Fruit fly (Drosophila melanogaster) whole organism, embryonic: ENCODE measurements around the gene gish.
A peak's percentile ranks its signal among the peaks of the same experiment; 100 is the strongest.

Experiments used
- BEAF-32 ChIP-seq: fragments of 200-800 bp; sonication (Bioruptor generic); optimal IDR thresholded peaks from 3 replicates; lab custom pipeline; 2017; ENCODE audit warnings: missing biosample characterization, missing genetic modification characterization, mild to moderate bottlenecking, moderate library complexity, missing genetic modification reagents
- CG10543 ChIP-seq: fragments of 200-800 bp; sonication (Bioruptor generic); optimal IDR thresholded peaks from 3 replicates; lab custom pipeline; 2017; ENCODE audit warnings: missing biosample characterization, mild to moderate bottlenecking, missing genetic modification characterization, moderate library complexity
- CG10565 ChIP-seq: fragments of 200-800 bp; sonication (Bioruptor generic); optimal IDR thresholded peaks from 3 replicates; lab custom pipeline; 2016; ENCODE audit warnings: missing biosample characterization, mild to moderate bottlenecking, missing genetic modification characterization
- CG12659 ChIP-seq: fragments of 200-800 bp; sonication (Bioruptor generic); optimal IDR thresholded peaks from 3 replicates; lab custom pipeline; 2017; ENCODE audit warnings: mild to moderate bottlenecking, missing biosample characterization, missing genetic modification reagents, missing genetic modification characterization
- CG14667 ChIP-seq: fragments of 200-800 bp; sonication (Bioruptor generic); IDR thresholded peaks from 2 replicates; pipeline ENCODE4 v1.3.6; 2022; ENCODE audit warnings: missing biosample characterization, missing genetic modification characterization
- CG17359 ChIP-seq: fragments of 200-800 bp; sonication (Bioruptor generic); optimal IDR thresholded peaks from 3 replicates; lab custom pipeline; 2018; ENCODE audit warnings: missing biosample characterization, mild to moderate bottlenecking, missing genetic modification characterization, moderate library complexity
- CG17361 ChIP-seq: fragments of 200-800 bp; sonication (Bioruptor generic); IDR thresholded peaks from 3 replicates; pipeline ENCODE4 v1.3.6; 2022; ENCODE audit warnings: missing biosample characterization, missing genetic modification characterization
- CG2678 ChIP-seq: fragments of 200-800 bp; sonication (Bioruptor generic); optimal IDR thresholded peaks from 3 replicates; lab custom pipeline; 2019; ENCODE audit warnings: missing biosample characterization, mild to moderate bottlenecking, missing genetic modification characterization, moderate library complexity
- CG2875 ChIP-seq: fragments of 200-800 bp; sonication (Bioruptor generic); optimal IDR thresholded peaks from 2 replicates; lab custom pipeline; 2017; ENCODE audit warnings: missing biosample characterization, mild to moderate bottlenecking, missing genetic modification characterization, missing genetic modification reagents
- CG3281 ChIP-seq: fragments of 200-800 bp; sonication (Bioruptor generic); optimal IDR thresholded peaks from 3 replicates; lab custom pipeline; 2017; ENCODE audit warnings: missing biosample characterization, mild to moderate bottlenecking, missing genetic modification characterization
- CG3838 ChIP-seq: fragments of 200-800 bp; sonication (Bioruptor generic); optimal IDR thresholded peaks from 3 replicates; lab custom pipeline; 2016; ENCODE audit warnings: missing biosample characterization, missing genetic modification characterization
- CG6654 ChIP-seq: fragments of 200-800 bp; sonication (Bioruptor generic); optimal IDR thresholded peaks from 2 replicates; lab custom pipeline; 2017; ENCODE audit warnings: missing biosample characterization, mild to moderate bottlenecking, missing genetic modification characterization
- Dll ChIP-seq: fragments of 200-800 bp; sonication (Bioruptor generic); IDR thresholded peaks from 4 replicates; pipeline ENCODE4 v1.3.6; 2022; ENCODE audit warnings: missing biosample characterization, missing genetic modification characterization; ENCODE audit not compliant: partially characterized antibody
- Dref ChIP-seq: fragments of 200-800 bp; sonication (Bioruptor generic); IDR thresholded peaks from 2 replicates; pipeline ENCODE4 v1.3.6; 2022; ENCODE audit warnings: missing biosample characterization, missing genetic modification characterization
- HHEX ChIP-seq: fragments of 200-800 bp; sonication (Bioruptor generic); optimal IDR thresholded peaks from 3 replicates; lab custom pipeline; 2017; ENCODE audit warnings: missing biosample characterization, mild to moderate bottlenecking, missing genetic modification characterization, missing genetic modification reagents
- Hand ChIP-seq: fragments of 200-800 bp; sonication (Bioruptor generic); optimal IDR thresholded peaks from 2 replicates; lab custom pipeline; 2017; ENCODE audit warnings: mild to moderate bottlenecking, missing biosample characterization, missing genetic modification reagents, missing genetic modification characterization
- Hey ChIP-seq: fragments of 200-800 bp; sonication (Bioruptor generic); optimal IDR thresholded peaks from 3 replicates; lab custom pipeline; 2018; ENCODE audit warnings: missing biosample characterization, mild to moderate bottlenecking, missing genetic modification characterization
- HmgZ ChIP-seq: fragments of 200-800 bp; sonication (Bioruptor generic); optimal IDR thresholded peaks from 2 replicates; lab custom pipeline; 2018; ENCODE audit warnings: missing biosample characterization, mild to moderate bottlenecking, missing genetic modification characterization
- Hmx ChIP-seq: fragments of 200-800 bp; sonication (Bioruptor generic); optimal IDR thresholded peaks from 2 replicates; lab custom pipeline; 2016; ENCODE audit warnings: missing biosample characterization, missing genetic modification characterization
- MBD-R2 ChIP-seq: fragments of 200-800 bp; sonication (Bioruptor generic); IDR thresholded peaks from 2 replicates; pipeline ENCODE4 v1.3.6; 2022; ENCODE audit warnings: missing biosample characterization, missing genetic modification characterization
- MESR4 ChIP-seq: fragments of 200-800 bp; sonication (Bioruptor generic); optimal IDR thresholded peaks from 2 replicates; lab custom pipeline; 2018; ENCODE audit warnings: missing biosample characterization, mild to moderate bottlenecking, missing genetic modification characterization, moderate library complexity
- NK7.1 ChIP-seq: fragments of 200-800 bp; sonication (Bioruptor generic); optimal IDR thresholded peaks from 3 replicates; lab custom pipeline; 2016; ENCODE audit warnings: missing biosample characterization, missing genetic modification characterization
- Opbp ChIP-seq: fragments of 200-800 bp; sonication (Bioruptor generic); IDR thresholded peaks from 3 replicates; pipeline ENCODE4 v1.3.6; 2022; ENCODE audit warnings: missing biosample characterization, missing genetic modification characterization; ENCODE audit not compliant: partially characterized antibody
- Trl ChIP-seq, 3 experiments: fragments of >200 bp in 2 of 3; fragments of 200-800 bp in 1 of 3; sonication (Bioruptor generic) in 1 of 3; optimal IDR thresholded peaks; 2 replicates in 1 of 3; 3 replicates in 2 of 3; lab custom pipeline; 2016 to 2017; ENCODE audit warnings: missing biosample characterization in 1 of 3, missing genetic modification characterization in 1 of 3
- Vsx1 ChIP-seq: fragments of 200-800 bp; sonication (Bioruptor generic); optimal IDR thresholded peaks from 2 replicates; lab custom pipeline; 2017; ENCODE audit warnings: missing biosample characterization, mild to moderate bottlenecking, missing genetic modification characterization, missing genetic modification reagents
- ac ChIP-seq: fragments of 200-800 bp; sonication (Bioruptor generic); optimal IDR thresholded peaks from 3 replicates; lab custom pipeline; 2017; ENCODE audit warnings: missing biosample characterization, mild to moderate bottlenecking, missing genetic modification characterization
- bsh ChIP-seq, 2 experiments: fragments of 200-800 bp; sonication (Bioruptor generic); optimal IDR thresholded peaks; 2 replicates each; lab custom pipeline; 2017 to 2018; ENCODE audit warnings: mild to moderate bottlenecking in 2 of 2, missing biosample characterization in 2 of 2, missing genetic modification characterization in 2 of 2, moderate library complexity in 1 of 2
- cg ChIP-seq: fragments of 200-800 bp; sonication (Bioruptor generic); optimal IDR thresholded peaks from 3 replicates; lab custom pipeline; 2019; ENCODE audit warnings: missing biosample characterization, mild to moderate bottlenecking, missing genetic modification characterization, moderate library complexity
- chm ChIP-seq: fragments of 200-800 bp; sonication (Bioruptor generic); IDR thresholded peaks from 2 replicates; pipeline ENCODE4 v1.3.6; 2022; ENCODE audit warnings: missing biosample characterization, missing genetic modification characterization
- crol ChIP-seq: fragments of 200-800 bp; sonication (Bioruptor generic); IDR thresholded peaks from 2 replicates; pipeline ENCODE4 v1.3.6; 2022; ENCODE audit warnings: missing biosample characterization, missing genetic modification characterization
- gcm ChIP-seq: fragments of 200-800 bp; sonication (Bioruptor generic); optimal IDR thresholded peaks from 2 replicates; lab custom pipeline; 2019; ENCODE audit warnings: missing biosample characterization, mild to moderate bottlenecking, missing genetic modification characterization, moderate library complexity
- gfzf ChIP-seq: fragments of 200-800 bp; sonication (Bioruptor generic); optimal IDR thresholded peaks from 2 replicates; lab custom pipeline; 2016; ENCODE audit warnings: missing biosample characterization, mild to moderate bottlenecking, missing genetic modification characterization, moderate library complexity
- grau ChIP-seq: fragments of 200-800 bp; optimal IDR thresholded peaks from 3 replicates; lab custom pipeline; 2019; ENCODE audit warnings: missing biosample characterization, mild to moderate bottlenecking, missing genetic modification characterization, moderate library complexity
- hbn ChIP-seq: fragments of 200-800 bp; sonication (Bioruptor generic); IDR thresholded peaks from 2 replicates; pipeline ENCODE4 v1.3.6; 2022; ENCODE audit warnings: missing biosample characterization, missing genetic modification characterization; ENCODE audit not compliant: partially characterized antibody
- jigr1 ChIP-seq: fragments of 200-800 bp; sonication (Bioruptor generic); IDR thresholded peaks from 3 replicates; pipeline ENCODE4 v1.3.6; 2022; ENCODE audit warnings: missing biosample characterization, missing genetic modification characterization
- kay ChIP-seq: fragments of 200-800 bp; sonication (Bioruptor generic); optimal IDR thresholded peaks from 2 replicates; lab custom pipeline; 2016; ENCODE audit warnings: missing biosample characterization, missing genetic modification characterization
- mirr ChIP-seq: fragments of 200-800 bp; sonication (Bioruptor generic); optimal IDR thresholded peaks from 3 replicates; lab custom pipeline; 2018; ENCODE audit warnings: missing biosample characterization, mild to moderate bottlenecking, missing genetic modification characterization
- nau ChIP-seq: fragments of 200-800 bp; sonication (Bioruptor generic); optimal IDR thresholded peaks from 3 replicates; lab custom pipeline; 2017; ENCODE audit warnings: missing biosample characterization, mild to moderate bottlenecking, missing genetic modification characterization, missing genetic modification reagents
- prd ChIP-seq, 3 experiments: fragments of >200 bp in 2 of 3; fragments of 200-800 bp in 1 of 3; sonication (Bioruptor generic) in 1 of 3; optimal IDR thresholded peaks in 2 of 3; IDR thresholded peaks in 1 of 3; 2 replicates in 2 of 3; 3 replicates in 1 of 3; pipeline versions ENCODE4 v1.3.6 to Lab custom; 2017 to 2022; ENCODE audit warnings: missing biosample characterization in 1 of 3, missing genetic modification characterization in 1 of 3
- pzg ChIP-seq: fragments of 200-800 bp; sonication (Bioruptor generic); optimal IDR thresholded peaks from 3 replicates; lab custom pipeline; 2018; ENCODE audit warnings: missing biosample characterization, mild to moderate bottlenecking, missing genetic modification characterization, moderate library complexity
- schlank ChIP-seq: fragments of 200-800 bp; sonication (Bioruptor generic); optimal IDR thresholded peaks from 2 replicates; lab custom pipeline; 2018; ENCODE audit warnings: missing biosample characterization, mild to moderate bottlenecking, missing genetic modification characterization
- sd ChIP-seq: fragments of 200-800 bp; sonication (Bioruptor generic); optimal IDR thresholded peaks from 3 replicates; lab custom pipeline; 2018; ENCODE audit warnings: missing biosample characterization, mild to moderate bottlenecking, missing genetic modification characterization, moderate library complexity
- slou ChIP-seq: fragments of 200-800 bp; sonication (Bioruptor generic); optimal IDR thresholded peaks from 3 replicates; lab custom pipeline; 2016; ENCODE audit warnings: missing biosample characterization, missing genetic modification characterization
- sna ChIP-seq: fragments of 200-800 bp; sonication (Bioruptor generic); IDR thresholded peaks from 2 replicates; pipeline ENCODE4 v1.3.6; 2022; ENCODE audit warnings: missing biosample characterization, missing genetic modification characterization; ENCODE audit not compliant: partially characterized antibody
- stwl ChIP-seq: fragments of 200-800 bp; sonication (Bioruptor generic); optimal IDR thresholded peaks from 3 replicates; lab custom pipeline; 2018; ENCODE audit warnings: missing biosample characterization, mild to moderate bottlenecking, missing genetic modification characterization, moderate library complexity
- tna ChIP-seq: fragments of 200-800 bp; sonication (Bioruptor generic); IDR thresholded peaks from 2 replicates; pipeline ENCODE4 v1.3.6; 2022; ENCODE audit warnings: missing biosample characterization, missing genetic modification characterization; ENCODE audit not compliant: partially characterized antibody

The gish gene

DNA sequence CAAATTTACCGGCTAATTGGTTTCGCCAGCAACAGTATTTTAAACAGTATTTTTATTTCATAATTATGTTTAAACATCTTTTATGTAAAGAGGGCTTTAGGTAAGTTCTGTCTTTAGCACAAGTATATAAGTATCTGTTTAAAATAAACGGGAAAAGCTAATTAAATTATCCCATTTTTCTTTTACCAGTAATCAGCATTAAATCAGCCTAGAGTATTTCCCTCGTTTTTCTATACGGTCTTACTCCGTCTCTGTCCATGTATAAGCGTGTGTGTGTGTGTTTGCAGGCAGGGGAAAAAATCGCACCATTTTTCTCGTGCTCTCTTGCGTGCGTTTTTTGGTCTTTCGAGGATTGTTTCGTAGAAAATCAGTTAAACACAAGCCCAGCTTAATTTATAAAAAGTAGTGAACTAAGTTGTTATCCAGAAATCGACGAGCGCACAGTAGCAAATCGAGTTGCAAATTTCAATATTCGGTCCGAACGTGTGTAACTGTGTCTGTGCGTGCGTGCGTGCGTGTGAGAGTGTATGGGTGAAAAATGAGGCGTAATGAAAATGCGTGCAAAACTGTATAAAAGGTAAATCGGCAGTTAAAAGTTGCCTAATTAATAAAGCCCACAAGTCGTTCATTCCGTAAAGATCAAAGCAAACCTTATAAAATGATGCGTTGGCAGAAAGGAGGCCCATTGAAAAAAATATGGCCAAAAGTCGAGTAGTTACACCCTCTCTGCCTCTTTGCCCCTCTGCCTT is 676 bp downstream of the gish start:
- TF ChIP-seq cg (GFP tag; lab: Kevin White, UChicago): peak; percentile 95
- 0 out of 3 replicates have a peak, but pooled peaks have one; percentile 25 for TF ChIP-seq Opbp (GFP tag; lab: Robert Waterston, UW)
- no peak for TF ChIP-seq schlank (tag; lab: Kevin White, UChicago)
- peak; percentile 14; the same call in 1 of the 2 replicates for TF ChIP-seq chm (GFP tag; lab: Robert Waterston, UW)
- TF ChIP-seq sd (tag; lab: Kevin White, UChicago): no peak
- TF ChIP-seq stwl (tag; lab: Kevin White, UChicago): peak; percentile 24
- peak; percentile 73 for TF ChIP-seq CG6654 (GFP tag; lab: Kevin White, UChicago)
- TF ChIP-seq Dref: no peak
- no peak for TF ChIP-seq mirr (GFP tag; lab: Kevin White, UChicago)
- TF ChIP-seq gfzf (GFP tag; lab: Kevin White, UChicago): peak; percentile 61
- TF ChIP-seq Hey: no peak
- peak; percentile 10 for TF ChIP-seq CG12659 (GFP tag; lab: Kevin White, UChicago)
- TF ChIP-seq BEAF-32 (GFP tag; lab: Kevin White, UChicago): no peak
- TF ChIP-seq CG10565 (GFP tag; lab: Kevin White, UChicago): no peak
- 0 out of 2 replicates have a peak, but pooled peaks have one; percentile 45 for TF ChIP-seq tna (GFP tag; lab: Robert Waterston, UW)
- TF ChIP-seq crol: peak; percentile 94
- no peak for TF ChIP-seq slou (GFP tag; lab: Kevin White, UChicago)
- no peak for TF ChIP-seq gcm (GFP tag; lab: Kevin White, UChicago)
- TF ChIP-seq CG10543 (GFP tag; lab: Kevin White, UChicago): peak; percentile 14
- TF ChIP-seq Hmx (GFP tag; lab: Kevin White, UChicago): no peak
- TF ChIP-seq HHEX (GFP tag; lab: Kevin White, UChicago): no peak
- TF ChIP-seq CG2875 (GFP tag; lab: Kevin White, UChicago): no peak
- no peak for TF ChIP-seq prd (optimal IDR thresholded peaks at IDR 0.05; lab: Kevin White, UChicago)
- TF ChIP-seq prd (GFP tag; IDR thresholded peaks at IDR 0.05; lab: Robert Waterston, UW): no peak
- TF ChIP-seq hbn (GFP tag; lab: Robert Waterston, UW): no peak
- TF ChIP-seq MBD-R2 (GFP tag; lab: Robert Waterston, UW): no peak
- TF ChIP-seq CG17361 (GFP tag; lab: Robert Waterston, UW): no peak
- peak; percentile 73 to 89 for TF ChIP-seq Trl (optimal IDR thresholded peaks at IDR 0.05; lab: Kevin White, UChicago)
- no peak for TF ChIP-seq Trl (GFP tag; optimal IDR thresholded peaks at IDR 0.05; lab: Kevin White, UChicago)
- TF ChIP-seq jigr1 (GFP tag; lab: Robert Waterston, UW): no peak
- TF ChIP-seq CG17359: no peak
- TF ChIP-seq kay (GFP tag; lab: Kevin White, UChicago): no peak
- peak; percentile 3 for TF ChIP-seq CG3281 (GFP tag; lab: Kevin White, UChicago)
- TF ChIP-seq sna (GFP tag; lab: Robert Waterston, UW): 0 out of 2 replicates have a peak, but pooled peaks have one; percentile 16
- TF ChIP-seq Hand: no peak
- TF ChIP-seq CG2678 (tag; lab: Kevin White, UChicago): no peak
- TF ChIP-seq NK7.1: no peak
- peak; percentile 72 for TF ChIP-seq MESR4
- no peak for TF ChIP-seq nau (GFP tag; lab: Kevin White, UChicago)
- no peak for TF ChIP-seq CG3838 (GFP tag; lab: Kevin White, UChicago)
- TF ChIP-seq bsh (GFP tag; optimal IDR thresholded peaks at IDR 0.05; lab: Kevin White, UChicago): no peak
- TF ChIP-seq pzg (GFP tag; lab: Kevin White, UChicago): peak; percentile 21
- TF ChIP-seq Dll: no peak
- TF ChIP-seq CG14667 (GFP tag; lab: Robert Waterston, UW): no peak
- TF ChIP-seq ac (GFP tag; lab: Kevin White, UChicago): no peak
- peak; percentile 4 for TF ChIP-seq HmgZ (tag; lab: Kevin White, UChicago)
- peak; percentile 35 for TF ChIP-seq Vsx1 (GFP tag; lab: Kevin White, UChicago)
- TF ChIP-seq grau (tag; lab: Kevin White, UChicago): no peak
